Fruit fly (Drosophila melanogaster) whole organism, wandering third instar larva: ENCODE measurements around the gene CG32023.
A peak's percentile ranks its signal among the peaks of the same experiment; 100 is the strongest.

ENCODE experiments used
- CG32264 ChIP-seq: fragments of 200-800 bp; sonication (Bioruptor generic); optimal IDR thresholded peaks from 2 replicates; lab custom pipeline; 2016; ENCODE audit warnings: missing biosample characterization, missing genetic modification characterization
- CrebA ChIP-seq: fragments of 200-800 bp; sonication (Bioruptor generic); optimal IDR thresholded peaks from 2 replicates; lab custom pipeline; 2016; ENCODE audit warnings: missing biosample characterization, mild to moderate bottlenecking, missing genetic modification characterization, borderline replicate concordance
- Dfd ChIP-seq: fragments of >200 bp; optimal IDR thresholded peaks from 2 replicates; lab custom pipeline; 2017; ENCODE audit warnings: missing biosample characterization, missing genetic modification characterization
- Dif ChIP-seq: fragments of 200-275, 200-300 bp; sonication (Bioruptor generic); optimal IDR thresholded peaks from 2 replicates; lab custom pipeline; 2018; ENCODE audit warnings: missing biosample characterization, missing genetic modification characterization; ENCODE audit not compliant: partially characterized antibody
- GATAd ChIP-seq: sonication (Bioruptor generic); optimal IDR thresholded peaks from 2 replicates; lab custom pipeline; 2016; ENCODE audit warnings: missing biosample characterization, missing genetic modification characterization
- HLH106 ChIP-seq: fragments of 200-800 bp; optimal IDR thresholded peaks from 3 replicates; lab custom pipeline; 2019; ENCODE audit warnings: missing biosample characterization, mild to moderate bottlenecking, missing genetic modification characterization, moderate library complexity
- Hnf4 ChIP-seq: fragments of 200-800 bp; sonication (Bioruptor generic); optimal IDR thresholded peaks from 2 replicates; lab custom pipeline; 2016; ENCODE audit warnings: missing biosample characterization, mild to moderate bottlenecking, missing genetic modification characterization
- Hr78 ChIP-seq: fragments of >200 bp; optimal IDR thresholded peaks from 2 replicates; lab custom pipeline; 2017; ENCODE audit warnings: missing biosample characterization, missing genetic modification characterization
- Hr83 ChIP-seq: fragments of 200-300 bp; sonication (Bioruptor generic); optimal IDR thresholded peaks from 2 replicates; lab custom pipeline; 2016; ENCODE audit warnings: missing biosample characterization, mild to moderate bottlenecking, missing genetic modification characterization, moderate library complexity; ENCODE audit not compliant: poor library complexity, severe bottlenecking
- Jra ChIP-seq: sonication (Bioruptor generic); optimal IDR thresholded peaks from 2 replicates; lab custom pipeline; 2016; ENCODE audit warnings: missing biosample characterization, missing genetic modification characterization
- Myc ChIP-seq: fragments of >200 bp; optimal IDR thresholded peaks from 2 replicates; lab custom pipeline; 2017
- OdsH ChIP-seq: fragments of 200-800 bp; sonication (Bioruptor generic); optimal IDR thresholded peaks from 2 replicates; lab custom pipeline; 2016; ENCODE audit warnings: missing biosample characterization, mild to moderate bottlenecking, missing genetic modification characterization
- Vsx2 ChIP-seq: fragments of 200-300, 225-300 bp; sonication (Bioruptor generic); optimal IDR thresholded peaks from 2 replicates; lab custom pipeline; 2018; ENCODE audit warnings: missing biosample characterization, missing genetic modification characterization; ENCODE audit not compliant: partially characterized antibody
- br ChIP-seq: fragments of 200-800 bp; sonication (Bioruptor generic); optimal IDR thresholded peaks from 2 replicates; lab custom pipeline; 2016; ENCODE audit warnings: missing biosample characterization, missing genetic modification characterization
- brk ChIP-seq: fragments of 200-800 bp; sonication (Bioruptor generic); optimal IDR thresholded peaks from 2 replicates; lab custom pipeline; 2016; ENCODE audit warnings: missing biosample characterization, mild to moderate bottlenecking, missing genetic modification characterization
- dmrt93B ChIP-seq: fragments of 200-800 bp; sonication (Bioruptor generic); optimal IDR thresholded peaks from 2 replicates; lab custom pipeline; 2018; ENCODE audit warnings: missing biosample characterization, mild to moderate bottlenecking, missing genetic modification characterization
- ey ChIP-seq: fragments of 200-800 bp; sonication (Bioruptor generic); optimal IDR thresholded peaks from 2 replicates; lab custom pipeline; 2016; ENCODE audit warnings: missing biosample characterization, missing genetic modification characterization
- foxo ChIP-seq, 2 experiments: fragments of 200-800 bp; sonication (Bioruptor generic); optimal IDR thresholded peaks; 2 replicates in 1 of 2; 3 replicates in 1 of 2; lab custom pipeline; 2016 to 2017; ENCODE audit warnings: missing biosample characterization in 2 of 2, missing genetic modification characterization in 2 of 2
- fru ChIP-seq: fragments of 200-800 bp; sonication (Bioruptor generic); optimal IDR thresholded peaks from 3 replicates; lab custom pipeline; 2016; ENCODE audit warnings: missing biosample characterization, mild to moderate bottlenecking, missing genetic modification characterization
- h ChIP-seq: fragments of 200-800 bp; sonication (Bioruptor generic); optimal IDR thresholded peaks from 3 replicates; lab custom pipeline; 2016; ENCODE audit warnings: missing biosample characterization, mild to moderate bottlenecking, missing genetic modification characterization
- jim ChIP-seq: fragments of 175-275, 200-325 bp; sonication (Bioruptor generic); optimal IDR thresholded peaks from 2 replicates; lab custom pipeline; 2016; ENCODE audit warnings: missing biosample characterization, mild to moderate bottlenecking, missing genetic modification characterization
- lola ChIP-seq: fragments of >200 bp; optimal IDR thresholded peaks from 2 replicates; lab custom pipeline; 2017; ENCODE audit warnings: missing biosample characterization, missing genetic modification characterization
- psq ChIP-seq: fragments of 200-800 bp; sonication (Bioruptor generic); optimal IDR thresholded peaks from 3 replicates; lab custom pipeline; 2017; ENCODE audit warnings: missing biosample characterization, mild to moderate bottlenecking, missing genetic modification characterization, moderate library complexity
- rgr ChIP-seq: fragments of 200-800 bp; sonication (Bioruptor generic); optimal IDR thresholded peaks from 3 replicates; lab custom pipeline; 2016; ENCODE audit warnings: missing biosample characterization, mild to moderate bottlenecking, missing genetic modification characterization
- sage ChIP-seq: fragments of 200-800 bp; sonication (Bioruptor generic); optimal IDR thresholded peaks from 2 replicates; lab custom pipeline; 2016; ENCODE audit warnings: missing biosample characterization, mild to moderate bottlenecking, missing genetic modification characterization
- tai ChIP-seq: sonication (Bioruptor generic); optimal IDR thresholded peaks from 2 replicates; lab custom pipeline; 2016; ENCODE audit warnings: missing biosample characterization, missing genetic modification characterization
- usp ChIP-seq: fragments of >200 bp; optimal IDR thresholded peaks from 2 replicates; lab custom pipeline; 2017; ENCODE audit warnings: missing biosample characterization, missing genetic modification characterization

Gene CG32023

dm6 chr3L:8821708-8822660 lies 18.0 kb upstream of the CG32023 start (continued):
- TF ChIP-seq Vsx2 (GFP tag; lab: Kevin White, UChicago) (no peak), usp (GFP tag; lab: Kevin White, UChicago) (no peak), Dfd (GFP tag; lab: Kevin White, UChicago) (no peak), foxo (GFP tag; optimal IDR thresholded peaks at IDR 0.05; lab: Kevin White, UChicago) (peak; percentile 67 to 88), CrebA (peak; percentile 12)

DNA sequence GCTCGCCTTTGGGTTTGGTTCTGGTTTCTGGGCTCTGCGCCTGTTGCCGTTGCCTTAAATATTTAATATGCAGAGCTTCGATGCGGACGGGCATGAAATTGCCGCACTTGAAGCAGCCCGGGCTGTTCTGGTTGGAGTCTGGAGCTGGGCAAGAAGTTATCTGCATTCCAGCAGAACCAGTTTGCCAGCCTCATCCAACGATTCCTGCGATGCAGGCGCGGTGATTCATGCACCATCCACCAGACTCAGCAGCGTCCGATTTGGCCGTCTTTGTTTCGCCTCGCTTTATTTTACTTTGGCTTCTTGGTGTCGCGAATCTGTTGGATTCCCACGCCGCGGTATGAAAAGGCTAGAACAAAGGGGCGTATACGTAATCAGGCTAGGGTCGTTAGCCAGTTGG lies 15.5 kb upstream of the CG32023 start:
- TF ChIP-seq psq (GFP tag; lab: Kevin White, UChicago) (peak; percentile 9), usp (GFP tag; lab: Kevin White, UChicago) (no peak), Dif (GFP tag; lab: Kevin White, UChicago) (peak; percentile 34), Jra (GFP tag; lab: Kevin White, UChicago) (peak; percentile 60)

dm6 chr3L:8813484-8813883 lies 9.5 kb upstream of the CG32023 start:
- TF ChIP-seq HLH106 (tag; lab: Kevin White, UChicago) (no peak), tai (GFP tag; lab: Kevin White, UChicago) (no peak), ey (GFP tag; lab: Kevin White, UChicago) (peak; percentile 12), Dif (GFP tag; lab: Kevin White, UChicago) (no peak), Jra (GFP tag; lab: Kevin White, UChicago) (no peak), Dfd (GFP tag; lab: Kevin White, UChicago) (no peak)

dm6 chr3L:8810095-8810494 lies 6.1 kb upstream of the CG32023 start, which contains the start of gene CG13309:
Gene CG13309, plus strand, starts transcription at chr3L:8810395.
- TF ChIP-seq Hr78 (GFP tag; lab: Kevin White, UChicago), result no peak
- no peak for TF ChIP-seq GATAd
- TF ChIP-seq jim, result no peak
- no peak for TF ChIP-seq fru (GFP tag; lab: Kevin White, UChicago)
- TF ChIP-seq sage, result no peak
- TF ChIP-seq Vsx2 (GFP tag; lab: Kevin White, UChicago), result no peak
- TF ChIP-seq usp (GFP tag; lab: Kevin White, UChicago), result no peak
- TF ChIP-seq br (GFP tag; lab: Kevin White, UChicago), result no peak
- no peak for TF ChIP-seq h (GFP tag; lab: Kevin White, UChicago)
- TF ChIP-seq Hnf4, result no peak
- no peak for TF ChIP-seq Hr83 (GFP tag; lab: Kevin White, UChicago)
- no peak for TF ChIP-seq CG32264 (GFP tag; lab: Kevin White, UChicago)

- TF ChIP-seq brk (GFP tag; lab: Kevin White, UChicago) (no peak), rgr (GFP tag; lab: Kevin White, UChicago) (no peak), OdsH (GFP tag; lab: Kevin White, UChicago) (no peak), Dfd (GFP tag; lab: Kevin White, UChicago) (no peak), CrebA (no peak), Myc (no peak), lola (GFP tag; lab: Kevin White, UChicago) (no peak)
Observed at dm6 chr3L:8808244-8808643, 4.3 kb upstream of the CG32023 start, which contains the start of gene CG13308. Gene CG13308, plus strand, starts transcription at chr3L:8808544.

- TF ChIP-seq dmrt93B (GFP tag; lab: Kevin White, UChicago), result no peak
- TF ChIP-seq psq (GFP tag; lab: Kevin White, UChicago), result no peak
Observed at dm6 chr3L:8807113-8807651, 3.2 kb upstream of the CG32023 start, which contains the start of the genes CG13312 and CG32024. Gene CG13312, minus strand, starts transcription at chr3L:8807213. Gene CG32024, plus strand, starts transcription at chr3L:8807601.
